Fruit fly (Drosophila melanogaster): ENCODE results near the gene Cpr97Eb.

- no peak for TF ChIP-seq CTCF (optimal IDR thresholded peaks at IDR 0.05)
- no peak for TF ChIP-seq CG8478 (optimal IDR thresholded peaks at IDR 0.05)
These were observed 43.1 kb upstream of the Cpr97Eb start for dm6 chr3R:27133992-27134391.
